Fruit fly (Drosophila melanogaster) whole organism, prepupa: ENCODE data around the gene CG8142.

Experiments used
- Blimp-1 ChIP-seq: fragments of 200-800 bp; sonication (Bioruptor generic); optimal IDR thresholded peaks from 3 replicates; lab custom pipeline; 2017; ENCODE audit warnings: missing biosample characterization, missing genetic modification characterization, mild to moderate bottlenecking, moderate library complexity, missing genetic modification reagents
- CG10669 ChIP-seq: fragments of 200-800 bp; sonication (Bioruptor generic); optimal IDR thresholded peaks from 3 replicates; lab custom pipeline; 2018; ENCODE audit warnings: missing biosample characterization, mild to moderate bottlenecking, missing genetic modification characterization, moderate library complexity
- CG11902 ChIP-seq: fragments of 200-800 bp; sonication (Bioruptor generic); optimal IDR thresholded peaks from 3 replicates; lab custom pipeline; 2016; ENCODE audit warnings: missing biosample characterization, missing genetic modification characterization
- CG15336 ChIP-seq: fragments of 200-800 bp; sonication (Bioruptor generic); IDR thresholded peaks from 2 replicates; pipeline ENCODE4 v1.3.6; 2022; ENCODE audit warnings: missing biosample characterization, missing genetic modification characterization
- CG3032 ChIP-seq: fragments of 200-800 bp; optimal IDR thresholded peaks from 2 replicates; lab custom pipeline; 2019; ENCODE audit warnings: missing biosample characterization, mild to moderate bottlenecking, missing genetic modification characterization, moderate library complexity
- CG31627 ChIP-seq: fragments of 200-800 bp; sonication (Bioruptor generic); optimal IDR thresholded peaks from 3 replicates; lab custom pipeline; 2016; ENCODE audit warnings: missing biosample characterization, missing genetic modification characterization
- CG32006 ChIP-seq: fragments of 200-800 bp; sonication (Bioruptor generic); optimal IDR thresholded peaks from 3 replicates; lab custom pipeline; 2017; ENCODE audit warnings: missing biosample characterization, mild to moderate bottlenecking, missing genetic modification characterization
- CG34406 ChIP-seq: fragments of 200-800 bp; sonication (Bioruptor generic); optimal IDR thresholded peaks from 3 replicates; lab custom pipeline; 2016; ENCODE audit warnings: missing biosample characterization, missing genetic modification characterization
- CG3919 ChIP-seq: fragments of 200-800 bp; sonication (Bioruptor generic); optimal IDR thresholded peaks from 3 replicates; lab custom pipeline; 2016; ENCODE audit warnings: missing biosample characterization, missing genetic modification characterization
- CG4318 ChIP-seq: fragments of 200-800 bp; sonication (Bioruptor generic); optimal IDR thresholded peaks from 3 replicates; lab custom pipeline; 2017; ENCODE audit warnings: missing biosample characterization, mild to moderate bottlenecking, missing genetic modification characterization
- CG6163 ChIP-seq: fragments of 200-800 bp; sonication (Bioruptor generic); IDR thresholded peaks from 3 replicates; pipeline ENCODE4 v1.3.6; 2022; ENCODE audit warnings: missing biosample characterization, missing genetic modification characterization
- CG6792 ChIP-seq: fragments of 200-800 bp; sonication (Bioruptor generic); optimal IDR thresholded peaks from 3 replicates; lab custom pipeline; 2016; ENCODE audit warnings: missing biosample characterization, missing genetic modification characterization
- CG6808 ChIP-seq: fragments of 200-800 bp; sonication (Bioruptor generic); optimal IDR thresholded peaks from 3 replicates; lab custom pipeline; 2017; ENCODE audit warnings: missing biosample characterization, missing genetic modification characterization, mild to moderate bottlenecking, moderate library complexity, missing genetic modification reagents
- CG6854 ChIP-seq: fragments of 200-800 bp; sonication (Bioruptor generic); optimal IDR thresholded peaks from 2 replicates; lab custom pipeline; 2017; ENCODE audit warnings: missing biosample characterization, mild to moderate bottlenecking, missing genetic modification characterization
- CG8119 ChIP-seq: fragments of 200-800 bp; sonication (Bioruptor generic); IDR thresholded peaks from 3 replicates; pipeline ENCODE4 v1.3.6; 2022; ENCODE audit warnings: missing biosample characterization, missing genetic modification characterization
- CG8319 ChIP-seq: fragments of 200-800 bp; sonication (Bioruptor generic); optimal IDR thresholded peaks from 3 replicates; lab custom pipeline; 2016; ENCODE audit warnings: missing biosample characterization, missing genetic modification characterization
- CG8632 ChIP-seq: fragments of 200-800 bp; sonication (Bioruptor generic); optimal IDR thresholded peaks from 3 replicates; lab custom pipeline; 2016; ENCODE audit warnings: missing biosample characterization, missing genetic modification characterization
- Eip78C ChIP-seq: fragments of 200-800 bp; sonication (Bioruptor generic); peaks from one replicate; lab custom pipeline; 2016; ENCODE audit warnings: missing biosample characterization, missing genetic modification characterization
- Eip93F ChIP-seq: fragments of 200-800 bp; sonication (Bioruptor generic); optimal IDR thresholded peaks from 2 replicates; lab custom pipeline; 2016; ENCODE audit warnings: missing biosample characterization, mild to moderate bottlenecking, missing genetic modification characterization
- Ets21C ChIP-seq: fragments of 200-800 bp; sonication (Bioruptor generic); optimal IDR thresholded peaks from 3 replicates; lab custom pipeline; 2016; ENCODE audit warnings: missing biosample characterization, missing genetic modification characterization
- Ets96B ChIP-seq: fragments of 200-800 bp; optimal IDR thresholded peaks from 2 replicates; lab custom pipeline; 2019; ENCODE audit warnings: missing biosample characterization, mild to moderate bottlenecking, missing genetic modification characterization, moderate library complexity
- Hr39 ChIP-seq: fragments of 200-800 bp; sonication (Bioruptor generic); optimal IDR thresholded peaks from 2 replicates; lab custom pipeline; 2016; ENCODE audit warnings: missing biosample characterization, missing genetic modification characterization
- Met ChIP-seq: fragments of 200-800 bp; sonication (Bioruptor generic); optimal IDR thresholded peaks from 3 replicates; lab custom pipeline; 2016; ENCODE audit warnings: missing biosample characterization, missing genetic modification characterization
- OdsH ChIP-seq: fragments of 200-800 bp; sonication (Bioruptor generic); optimal IDR thresholded peaks from 3 replicates; lab custom pipeline; 2016; ENCODE audit warnings: missing biosample characterization, missing genetic modification characterization
- Smox ChIP-seq: fragments of 200-800 bp; sonication (Bioruptor generic); optimal IDR thresholded peaks from 3 replicates; lab custom pipeline; 2016; ENCODE audit warnings: missing biosample characterization, missing genetic modification characterization
- Sox102F ChIP-seq: fragments of 200-800 bp; sonication (Bioruptor generic); optimal IDR thresholded peaks from 2 replicates; lab custom pipeline; 2016; ENCODE audit warnings: missing biosample characterization, mild to moderate bottlenecking, missing genetic modification characterization
- Sox14 ChIP-seq: fragments of 200-800 bp; sonication (Bioruptor generic); optimal IDR thresholded peaks from 3 replicates; lab custom pipeline; 2016; ENCODE audit warnings: missing biosample characterization, missing genetic modification characterization
- Sox15 ChIP-seq: fragments of 200-800 bp; sonication (Bioruptor generic); optimal IDR thresholded peaks from 3 replicates; lab custom pipeline; 2016; ENCODE audit warnings: missing biosample characterization, missing genetic modification characterization
- cyc ChIP-seq: fragments of 200-800 bp; sonication (Bioruptor generic); optimal IDR thresholded peaks from 3 replicates; lab custom pipeline; 2016; ENCODE audit warnings: missing biosample characterization, missing genetic modification characterization
- dac ChIP-seq: fragments of 200-800 bp; sonication (Bioruptor generic); optimal IDR thresholded peaks from 2 replicates; lab custom pipeline; 2017; ENCODE audit warnings: missing biosample characterization, mild to moderate bottlenecking, missing genetic modification characterization
- dsx ChIP-seq: fragments of 200-800 bp; optimal IDR thresholded peaks from 3 replicates; lab custom pipeline; 2019; ENCODE audit warnings: missing biosample characterization, mild to moderate bottlenecking, missing genetic modification characterization, moderate library complexity; ENCODE audit not compliant: poor library complexity, severe bottlenecking
- eg ChIP-seq: fragments of 200-800 bp; sonication (Bioruptor generic); IDR thresholded peaks from 3 replicates; pipeline ENCODE4 v1.3.6; 2022; ENCODE audit warnings: missing biosample characterization, missing genetic modification characterization
- esn ChIP-seq: fragments of 200-800 bp; sonication (Bioruptor generic); optimal IDR thresholded peaks from 2 replicates; lab custom pipeline; 2016; ENCODE audit warnings: missing biosample characterization, mild to moderate bottlenecking, missing genetic modification characterization, moderate library complexity
- fd59A ChIP-seq: fragments of 200-800 bp; sonication (Bioruptor generic); optimal IDR thresholded peaks from 2 replicates; lab custom pipeline; 2017; ENCODE audit warnings: missing biosample characterization, mild to moderate bottlenecking, missing genetic modification characterization, missing genetic modification reagents
- fd85E ChIP-seq: fragments of 200-800 bp; sonication (Bioruptor generic); optimal IDR thresholded peaks from 3 replicates; lab custom pipeline; 2016; ENCODE audit warnings: missing biosample characterization, missing genetic modification characterization
- fkh ChIP-seq: fragments of 200-800 bp; sonication (Bioruptor generic); optimal IDR thresholded peaks from 3 replicates; lab custom pipeline; 2017; ENCODE audit warnings: missing biosample characterization, mild to moderate bottlenecking, missing genetic modification characterization, moderate library complexity
- pdm3 ChIP-seq: fragments of 200-800 bp; sonication (Bioruptor generic); optimal IDR thresholded peaks from 3 replicates; lab custom pipeline; 2016; ENCODE audit warnings: missing biosample characterization, missing genetic modification characterization
- salr ChIP-seq, 2 experiments: fragments of 200-800 bp; sonication (Bioruptor generic); optimal IDR thresholded peaks; 3 replicates each; lab custom pipeline; 2016 to 2018; ENCODE audit warnings: missing biosample characterization in 2 of 2, missing genetic modification characterization in 2 of 2, mild to moderate bottlenecking in 1 of 2
- spab ChIP-seq: fragments of 200-800 bp; sonication (Bioruptor generic); optimal IDR thresholded peaks from 2 replicates; lab custom pipeline; 2017; ENCODE audit warnings: missing biosample characterization, mild to moderate bottlenecking, missing genetic modification characterization, missing genetic modification reagents
- ss ChIP-seq, 2 experiments: fragments of 200-800 bp; sonication (Bioruptor generic); optimal IDR thresholded peaks; 2 replicates in 1 of 2; 3 replicates in 1 of 2; lab custom pipeline; 2017 to 2018; ENCODE audit warnings: mild to moderate bottlenecking in 2 of 2, missing biosample characterization in 2 of 2, missing genetic modification characterization in 2 of 2, moderate library complexity in 1 of 2

Gene CG8142

dm6 chrX:17870614-17871394, 26.3 kb upstream of the CG8142 start (continued):
- TF ChIP-seq CG8119 (GFP tag; lab: Robert Waterston, UW) (0 out of 3 replicates have a peak, but pooled peaks have one; percentile 34), Smox (GFP tag; lab: Kevin White, UChicago) (no peak), fkh (GFP tag; lab: Kevin White, UChicago) (no peak), Sox14 (GFP tag; lab: Kevin White, UChicago) (no peak), CG10669 (GFP tag; lab: Kevin White, UChicago) (no peak), esn (GFP tag; lab: Kevin White, UChicago) (no peak), Sox102F (no peak), Eip93F (GFP tag; lab: Kevin White, UChicago) (no peak), fd85E (GFP tag; lab: Kevin White, UChicago) (no peak), CG6854 (GFP tag; lab: Kevin White, UChicago) (peak; percentile 6), CG11902 (GFP tag; lab: Kevin White, UChicago) (no peak), CG3919 (GFP tag; lab: Kevin White, UChicago) (no peak), CG8632 (GFP tag; lab: Kevin White, UChicago) (no peak), CG4318 (no peak), Ets96B (tag; lab: Kevin White, UChicago) (no peak), ss (GFP tag; optimal IDR thresholded peaks at IDR 0.05; lab: Kevin White, UChicago) (no peak), CG6792 (GFP tag; lab: Kevin White, UChicago) (no peak), Met (no peak), CG34406 (GFP tag; lab: Kevin White, UChicago) (no peak), CG31627 (GFP tag; lab: Kevin White, UChicago) (no peak), dac (GFP tag; lab: Kevin White, UChicago) (no peak), CG3032 (tag; lab: Kevin White, UChicago) (no peak), cyc (GFP tag; lab: Kevin White, UChicago) (no peak), pdm3 (GFP tag; lab: Kevin White, UChicago) (no peak), Sox15 (GFP tag; lab: Kevin White, UChicago) (no peak), CG15336 (peak; percentile 37; the same call in 1 of the 2 replicates), CG8319 (GFP tag; lab: Kevin White, UChicago) (no peak), spab (GFP tag; lab: Kevin White, UChicago) (no peak), Blimp-1 (GFP tag; lab: Kevin White, UChicago) (no peak), CG6808 (GFP tag; lab: Kevin White, UChicago) (no peak), Hr39 (GFP tag; lab: Kevin White, UChicago) (no peak), salr (GFP tag; optimal IDR thresholded peaks at IDR 0.05; lab: Kevin White, UChicago) (no peak), CG6163 (GFP tag; lab: Robert Waterston, UW) (peak; percentile 43; the same call in 2 of the 3 replicates), dsx (no peak), fd59A (no peak), Ets21C (GFP tag; lab: Kevin White, UChicago) (no peak), eg (0 out of 3 replicates have a peak, but pooled peaks have one; percentile 23)

dm6 chrX:17865103-17865502, 20.6 kb upstream of the CG8142 start:
- TF ChIP-seq Sox102F (peak; percentile 18), Met (no peak), Eip78C (GFP tag; lab: Kevin White, UChicago) (peak; percentile 27), OdsH (GFP tag; lab: Kevin White, UChicago) (no peak), CG32006 (no peak), CG8319 (GFP tag; lab: Kevin White, UChicago) (no peak), esn (GFP tag; lab: Kevin White, UChicago) (peak; percentile 32)
